Fruit fly (Drosophila melanogaster) whole organism, embryonic: ENCODE measurements around the gene CG9117.
A peak's percentile ranks its signal among the peaks of the same experiment; 100 is the strongest.

Source experiments
- CG10366 ChIP-seq: fragments of 200-800 bp; sonication (Bioruptor generic); IDR thresholded peaks from 2 replicates; pipeline ENCODE4 v1.3.6; 2022; ENCODE audit warnings: missing biosample characterization, missing genetic modification characterization
- CG17912 ChIP-seq: fragments of 200-800 bp; sonication (Bioruptor generic); optimal IDR thresholded peaks from 2 replicates; lab custom pipeline; 2018; ENCODE audit warnings: missing biosample characterization, mild to moderate bottlenecking, missing genetic modification characterization
- CG2199 ChIP-seq: fragments of 200-800 bp; sonication (Bioruptor generic); IDR thresholded peaks from 3 replicates; pipeline ENCODE4 v1.3.6; 2022; ENCODE audit warnings: missing biosample characterization, missing genetic modification characterization
- CG34376 ChIP-seq: fragments of 200-800 bp; sonication (Bioruptor generic); optimal IDR thresholded peaks from 2 replicates; lab custom pipeline; 2018; ENCODE audit warnings: missing biosample characterization, mild to moderate bottlenecking, missing genetic modification characterization
- CG6272 ChIP-seq: fragments of 200-800 bp; sonication (Bioruptor generic); IDR thresholded peaks from 2 replicates; pipeline ENCODE4 v1.3.6; 2022; ENCODE audit warnings: missing biosample characterization, missing genetic modification characterization
- CG7357 ChIP-seq: fragments of 200-800 bp; sonication (Bioruptor generic); IDR thresholded peaks from 3 replicates; pipeline ENCODE4 v1.3.6; 2022; ENCODE audit warnings: missing biosample characterization, missing genetic modification characterization
- CG7963 ChIP-seq: fragments of 200-800 bp; sonication (Bioruptor generic); IDR thresholded peaks from 3 replicates; pipeline ENCODE4 v1.3.6; 2022; ENCODE audit warnings: missing biosample characterization, missing genetic modification characterization; ENCODE audit not compliant: partially characterized antibody
- CG9437 ChIP-seq: fragments of 200-800 bp; sonication (Bioruptor generic); optimal IDR thresholded peaks from 2 replicates; lab custom pipeline; 2018; ENCODE audit warnings: missing biosample characterization, mild to moderate bottlenecking, missing genetic modification characterization
- Dbx ChIP-seq: fragments of 200-800 bp; sonication (Bioruptor generic); IDR thresholded peaks from 3 replicates; pipeline ENCODE4 v1.3.6; 2022; ENCODE audit warnings: missing biosample characterization, missing genetic modification characterization
- Dip3 ChIP-seq: fragments of 200-800 bp; sonication (Bioruptor generic); optimal IDR thresholded peaks from 3 replicates; lab custom pipeline; 2016; ENCODE audit warnings: missing biosample characterization, missing genetic modification characterization
- Ets65A ChIP-seq: fragments of 200-800 bp; sonication (Bioruptor generic); peaks from one replicate; lab custom pipeline; 2016; ENCODE audit warnings: missing biosample characterization, missing genetic modification characterization
- GATAe ChIP-seq: fragments of 200-800 bp; sonication (Bioruptor generic); conservative IDR thresholded peaks from 2 replicates; pipeline ENCODE4 v1.3.6; 2022; ENCODE audit warnings: missing biosample characterization, missing genetic modification characterization
- Hey ChIP-seq: fragments of 200-800 bp; sonication (Bioruptor generic); optimal IDR thresholded peaks from 3 replicates; lab custom pipeline; 2018; ENCODE audit warnings: missing biosample characterization, mild to moderate bottlenecking, missing genetic modification characterization
- Pdp1 ChIP-seq, 2 experiments: fragments of 200-800 bp; sonication (Bioruptor generic); optimal IDR thresholded peaks; 3 replicates each; lab custom pipeline; 2016; ENCODE audit warnings: missing biosample characterization in 2 of 2, missing genetic modification characterization in 2 of 2, mild to moderate bottlenecking in 1 of 2, moderate library complexity in 1 of 2
- ara ChIP-seq: fragments of 200-800 bp; sonication (Bioruptor generic); IDR thresholded peaks from 2 replicates; pipeline ENCODE4 v1.3.6; 2022; ENCODE audit warnings: missing biosample characterization, missing genetic modification characterization
- chinmo ChIP-seq: fragments of 200-800 bp; sonication (Bioruptor generic); IDR thresholded peaks from 4 replicates; pipeline ENCODE4 v1.3.6; 2022; ENCODE audit warnings: missing biosample characterization, missing genetic modification characterization; ENCODE audit not compliant: partially characterized antibody
- ci ChIP-seq: fragments of 200-800 bp; sonication (Bioruptor generic); IDR thresholded peaks from 3 replicates; pipeline ENCODE4 v1.3.6; 2022; ENCODE audit warnings: missing biosample characterization, missing genetic modification characterization
- exex ChIP-seq: fragments of 200-800 bp; sonication (Bioruptor generic); optimal IDR thresholded peaks from 4 replicates; lab custom pipeline; 2018; ENCODE audit warnings: missing biosample characterization, mild to moderate bottlenecking, missing genetic modification characterization, moderate library complexity
- grn ChIP-seq: fragments of 200-800 bp; sonication (Bioruptor generic); optimal IDR thresholded peaks from 3 replicates; lab custom pipeline; 2017; ENCODE audit warnings: missing biosample characterization, missing genetic modification characterization
- ind ChIP-seq: fragments of 200-800 bp; sonication (Bioruptor generic); optimal IDR thresholded peaks from 3 replicates; lab custom pipeline; 2016; ENCODE audit warnings: missing biosample characterization, missing genetic modification characterization
- mirr ChIP-seq: fragments of 200-800 bp; sonication (Bioruptor generic); optimal IDR thresholded peaks from 3 replicates; lab custom pipeline; 2018; ENCODE audit warnings: missing biosample characterization, mild to moderate bottlenecking, missing genetic modification characterization
- nom ChIP-seq: fragments of 200-800 bp; sonication (Bioruptor generic); optimal IDR thresholded peaks from 2 replicates; lab custom pipeline; 2017; ENCODE audit warnings: missing biosample characterization, missing genetic modification characterization, mild to moderate bottlenecking, moderate library complexity, missing genetic modification reagents
- pum ChIP-seq: fragments of 200-800 bp; sonication (Bioruptor generic); optimal IDR thresholded peaks from 2 replicates; lab custom pipeline; 2016; ENCODE audit warnings: missing biosample characterization, missing genetic modification characterization
- sens-2 ChIP-seq: fragments of 200-800 bp; sonication (Bioruptor generic); IDR thresholded peaks from 2 replicates; pipeline ENCODE4 v1.3.6; 2022; ENCODE audit warnings: missing biosample characterization, missing genetic modification characterization
- sug ChIP-seq: fragments of 200-800 bp; optimal IDR thresholded peaks from 2 replicates; lab custom pipeline; 2019; ENCODE audit warnings: missing biosample characterization, mild to moderate bottlenecking, missing genetic modification characterization, moderate library complexity
- vvl ChIP-seq: fragments of 200-800 bp; sonication (Bioruptor generic); IDR thresholded peaks from 2 replicates; pipeline ENCODE4 v1.3.6; 2022; ENCODE audit warnings: missing biosample characterization, missing genetic modification characterization

CG9117 gene

dm6 chr2L:5990447-5990846 is 47.3 kb downstream of the CG9117 start:
- TF ChIP-seq CG7963 (GFP tag; lab: Robert Waterston, UW) (0 out of 3 replicates have a peak, but pooled peaks have one; percentile 31), pum (GFP tag; lab: Kevin White, UChicago) (no peak), Dip3 (GFP tag; lab: Kevin White, UChicago) (no peak), nom (GFP tag; lab: Kevin White, UChicago) (peak; percentile 58)

- TF ChIP-seq CG6272 (no peak), chinmo (peak; percentile 53; the same call in 1 of the 4 replicates), grn (GFP tag; lab: Kevin White, UChicago) (peak; percentile 80), ind (no peak), CG17912 (GFP tag; lab: Kevin White, UChicago) (no peak), CG2199 (GFP tag; lab: Robert Waterston, UW) (peak; percentile 77; the same call in 1 of the 3 replicates), CG10366 (GFP tag; lab: Robert Waterston, UW) (no peak), sug (tag; lab: Kevin White, UChicago) (peak; percentile 40), Hey (tag; lab: Kevin White, UChicago) (peak; percentile 98), mirr (GFP tag; lab: Kevin White, UChicago) (peak; percentile 37), exex (tag; lab: Kevin White, UChicago) (peak; percentile 78), ara (0 out of 2 replicates have a peak, but pooled peaks have one; percentile 31), ci (0 out of 3 replicates have a peak, but pooled peaks have one; percentile 21), Pdp1 (GFP tag; optimal IDR thresholded peaks at IDR 0.05; lab: Kevin White, UChicago) (peak in 1 of 2 experiments; percentile 68), vvl (no peak), Ets65A (peak; percentile 61), Dbx (peak; percentile 16; the same call in 1 of the 3 replicates), CG7357 (GFP tag; lab: Robert Waterston, UW) (no peak), GATAe (GFP tag; lab: Robert Waterston, UW) (peak; percentile 64; the same call in 1 of the 2 replicates), sens-2 (0 out of 2 replicates have a peak, but pooled peaks have one; percentile 37), CG34376 (peak; percentile 36), CG9437 (GFP tag; lab: Kevin White, UChicago) (no peak)
- TF ChIP-seq, all 482 proteins: peak for 15
Measured at dm6 chr2L:5988115-5989092, 49.3 kb downstream of the CG9117 start.
